Fruit fly (Drosophila melanogaster): Measurements from ENCODE around the gene Cyp305a1.

Gene Cyp305a1

dm6 chr3L:19790929-19791687, 22.0 kb downstream of the Cyp305a1 start (continued):
- TF ChIP-seq pan (optimal IDR thresholded peaks at IDR 0.05) (no peak), pan (GFP tag; optimal IDR thresholded peaks at IDR 0.05 in 1 of 2, IDR thresholded peaks at IDR 0.05 in 1 of 2) (no peak), Sry-δ (GFP tag; optimal IDR thresholded peaks at IDR 0.05) (peak; percentile 34), rib (GFP tag; IDR thresholded peaks at IDR 0.05) (peak; percentile 11), CG2678 (tag; optimal IDR thresholded peaks at IDR 0.05) (peak; percentile 77), shn (GFP tag; optimal IDR thresholded peaks at IDR 0.05) (peak; percentile 80), PHDP (tag; optimal IDR thresholded peaks at IDR 0.05) (peak; percentile 52), Chrac-16 (GFP tag; optimal IDR thresholded peaks at IDR 0.05) (peak; percentile 72), Neu2 (GFP tag; optimal IDR thresholded peaks at IDR 0.05; ENCODE audit: borderline replicate concordance) (no peak), Bgb (GFP tag; IDR thresholded peaks at IDR 0.05; ENCODE audit: partially characterized antibody) (no peak; the same call in 1 of the 2 replicates), CG3163 (GFP tag; optimal IDR thresholded peaks at IDR 0.05) (peak; percentile 16), ara (GFP tag; IDR thresholded peaks at IDR 0.05) (peak; percentile 42; the same call in 1 of the 2 replicates), nau (GFP tag; optimal IDR thresholded peaks at IDR 0.05) (peak; percentile 3), CG17802 (tag; optimal IDR thresholded peaks at IDR 0.05) (peak; percentile 33), chinmo (GFP tag; IDR thresholded peaks at IDR 0.05; ENCODE audit: partially characterized antibody) (peak; percentile 80; the same call in 1 of the 4 replicates), CG11696 (GFP tag; IDR thresholded peaks at IDR 0.05) (no peak), CG16815 (GFP tag; optimal IDR thresholded peaks at IDR 0.05) (peak; percentile 71), Hmx (GFP tag; optimal IDR thresholded peaks at IDR 0.05) (peak; percentile 13), CG33213 (GFP tag; optimal IDR thresholded peaks at IDR 0.05) (no peak), al (GFP tag; IDR thresholded peaks at IDR 0.05) (peak; percentile 10; the same call in 1 of the 2 replicates), C15 (GFP tag; IDR thresholded peaks at IDR 0.05) (no peak), Ravus (GFP tag; IDR thresholded peaks at IDR 0.05) (no peak; the same call in 1 of the 2 replicates), seq (GFP tag; IDR thresholded peaks at IDR 0.05) (no peak), CG12744 (GFP tag; optimal IDR thresholded peaks at IDR 0.05) (peak; percentile 40), CG4424 (GFP tag; optimal IDR thresholded peaks at IDR 0.05) (peak; percentile 55), CG5180 (GFP tag; optimal IDR thresholded peaks at IDR 0.05) (no peak), Ada2b (GFP tag; IDR thresholded peaks at IDR 0.05) (no peak), CG15073 (GFP tag; optimal IDR thresholded peaks at IDR 0.05) (no peak), caup (GFP tag; optimal IDR thresholded peaks at IDR 0.05; ENCODE audit: severe bottlenecking) (peak; percentile 14), Gug (GFP tag; IDR thresholded peaks at IDR 0.05) (peak; percentile 35; the same call in 1 of the 4 replicates), gce (GFP tag; IDR thresholded peaks at IDR 0.05) (no peak), ken (GFP tag; IDR thresholded peaks at IDR 0.05) (no peak; the same call in 1 of the 3 replicates), CG17385 (GFP tag; optimal IDR thresholded peaks at IDR 0.05) (peak; percentile 48), bigmax (GFP tag; optimal IDR thresholded peaks at IDR 0.05) (no peak), ssp (GFP tag; IDR thresholded peaks at IDR 0.05) (peak; percentile 55), oc (tag; optimal IDR thresholded peaks at IDR 0.05) (no peak), hkb (optimal IDR thresholded peaks at IDR 0.05) (no peak), hkb (GFP tag; IDR thresholded peaks at IDR 0.05) (0 out of 2 replicates have a peak, but pooled peaks have one; percentile 23), kni (GFP tag; optimal IDR thresholded peaks at IDR 0.05) (no peak), Lim3 (GFP tag; IDR thresholded peaks at IDR 0.05) (no peak), CG3726 (GFP tag; IDR thresholded peaks at IDR 0.05) (0 out of 3 replicates have a peak, but pooled peaks have one; percentile 52), az2 (GFP tag; optimal IDR thresholded peaks at IDR 0.05) (peak; percentile 59), en (GFP tag; optimal IDR thresholded peaks at IDR 0.05) (peak; percentile 19), CG2199 (GFP tag; IDR thresholded peaks at IDR 0.05) (peak; percentile 56), CG1603 (tag; optimal IDR thresholded peaks at IDR 0.05) (peak; percentile 15), CG11085 (GFP tag; IDR thresholded peaks at IDR 0.05) (no peak), CG8281 (tag; optimal IDR thresholded peaks at IDR 0.05) (peak; percentile 24), CG8089 (GFP tag; optimal IDR thresholded peaks at IDR 0.05) (no peak), pho (GFP tag; optimal IDR thresholded peaks at IDR 0.05) (peak; percentile 69), sna (GFP tag; IDR thresholded peaks at IDR 0.05; ENCODE audit: partially characterized antibody) (no peak)
